Fruit fly (Drosophila melanogaster) S2 (cell line): ENCODE results near the gene CG13039.

ENCODE experiments used
- CG8478 ChIP-seq: fragments of >200 bp; optimal IDR thresholded peaks from 2 replicates; lab custom pipeline; 2018
- CTCF ChIP-seq, 2 experiments: fragments of >200 bp; optimal IDR thresholded peaks; 2 replicates each; lab custom pipeline; 2018

DNA sequence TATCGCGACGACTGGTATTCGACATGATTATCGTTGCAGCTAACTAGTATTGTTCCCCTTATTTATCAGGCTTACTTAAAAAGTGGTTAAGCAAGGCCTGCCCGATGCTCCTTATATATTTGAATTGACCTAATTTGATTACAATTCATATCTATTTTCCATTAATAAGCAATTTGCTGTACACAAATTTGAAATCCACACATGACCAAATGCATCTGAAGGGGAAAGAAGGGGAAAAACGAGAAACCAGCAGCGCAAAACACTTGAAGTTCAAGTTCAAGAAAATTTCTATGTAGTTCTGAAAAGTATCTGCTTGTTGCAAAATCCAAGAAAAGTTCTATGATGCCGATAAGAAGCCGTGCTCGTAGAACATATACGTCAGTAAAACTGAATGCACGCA, at the start of gene CG13039, which contains the start of gene CG13040:
- TF ChIP-seq CG8478 (lab: Kevin White, UChicago): no peak
- no peak for TF ChIP-seq CTCF (optimal IDR thresholded peaks at IDR 0.05; lab: Kevin White, UChicago)
